ENCODE assay signal across 5 worm cellular contexts in genomic region chrV:19358039-19358438, ce11.
TF ChIP-seq lines count a peak whose summit lies in the region.

No protein-coding gene starts in this region.

TF ChIP-seq in whole organism, L3 larva, 47 proteins besides CTCF, POLR2A, EP300 and RAD21:
- no peak for TF ChIP-seq eor-1 (tag; optimal IDR thresholded peaks at IDR 0.05; lab: Kevin White, UChicago)
- no peak for TF ChIP-seq nhr-67 (tag; optimal IDR thresholded peaks at IDR 0.05; lab: Kevin White, UChicago)
- TF ChIP-seq nhr-23 (tag; optimal IDR thresholded peaks at IDR 0.05; lab: Kevin White, UChicago) = no peak
- TF ChIP-seq nfya-1 (tag; optimal IDR thresholded peaks at IDR 0.05; lab: Kevin White, UChicago; ENCODE audit: insufficient read depth) = peak; percentile 3
- TF ChIP-seq jun-1 (tag; optimal IDR thresholded peaks at IDR 0.05; lab: Kevin White, UChicago) = no peak
- no peak for TF ChIP-seq egl-27 (tag; optimal IDR thresholded peaks at IDR 0.05; lab: Kevin White, UChicago)
- TF ChIP-seq ztf-11 (tag; optimal IDR thresholded peaks at IDR 0.05; lab: Kevin White, UChicago) = no peak
- no peak for TF ChIP-seq unc-39 (tag; optimal IDR thresholded peaks at IDR 0.05; lab: Kevin White, UChicago)
- peak; percentile 37 for TF ChIP-seq lin-39 (tag; optimal IDR thresholded peaks at IDR 0.05; lab: Kevin White, UChicago)

TF ChIP-seq in whole organism, L4 larva, 104 proteins besides CTCF, POLR2A, EP300 and RAD21:
- TF ChIP-seq sdz-12 (GFP tag; optimal IDR thresholded peaks at IDR 0.05; lab: Kevin White, UChicago) = no peak
- TF ChIP-seq dmd-9 (GFP tag; IDR thresholded peaks at IDR 0.05; lab: Robert Waterston, UW) = no peak
- TF ChIP-seq ceh-20 (GFP tag; IDR thresholded peaks at IDR 0.05; lab: Robert Waterston, UW) = peak; percentile 22; the same call in 1 of the 2 replicates

TF ChIP-seq in whole organism, late embryonic, 69 proteins besides CTCF, POLR2A, EP300 and RAD21:
- TF ChIP-seq pag-3 (tag; optimal IDR thresholded peaks at IDR 0.05; lab: Kevin White, UChicago; ENCODE audit: borderline replicate concordance) (peak; percentile 44), nfya-1 (tag; optimal IDR thresholded peaks at IDR 0.05; lab: Kevin White, UChicago) (no peak), unc-42 (tag; optimal IDR thresholded peaks at IDR 0.05; lab: Kevin White, UChicago) (peak; percentile 87), ceh-31 (tag; optimal IDR thresholded peaks at IDR 0.05; lab: Kevin White, UChicago) (peak; percentile 16)

TF ChIP-seq in whole organism, mixed stage, embryonic, 35 proteins besides CTCF, POLR2A, EP300 and RAD21:
- TF ChIP-seq mab-5 (tag; optimal IDR thresholded peaks at IDR 0.05; lab: Kevin White, UChicago) (no peak), zip-8 (tag; optimal IDR thresholded peaks at IDR 0.05; lab: Kevin White, UChicago) (no peak), lin-32 (GFP tag; optimal IDR thresholded peaks at IDR 0.05; lab: Kevin White, UChicago) (no peak), ceh-43 (GFP tag; optimal IDR thresholded peaks at IDR 0.05; lab: Kevin White, UChicago) (no peak), elt-1 (tag; optimal IDR thresholded peaks at IDR 0.05; lab: Kevin White, UChicago; ENCODE audit: borderline replicate concordance, insufficient read depth) (no peak), ztf-11 (tag; optimal IDR thresholded peaks at IDR 0.05; lab: Kevin White, UChicago) (no peak), ces-1 (GFP tag; optimal IDR thresholded peaks at IDR 0.05; lab: Kevin White, UChicago) (peak; percentile 76), ceh-83 (GFP tag; optimal IDR thresholded peaks at IDR 0.05; lab: Kevin White, UChicago) (no peak), hlh-1 (tag; optimal IDR thresholded peaks at IDR 0.05; lab: Kevin White, UChicago) (peak; percentile 44), elt-3 (tag; optimal IDR thresholded peaks at IDR 0.05; lab: Kevin White, UChicago) (no peak), ham-2 (GFP tag; optimal IDR thresholded peaks at IDR 0.05; lab: Kevin White, UChicago) (no peak), unc-39 (tag; optimal IDR thresholded peaks at IDR 0.05; lab: Kevin White, UChicago) (no peak), blmp-1 (tag; optimal IDR thresholded peaks at IDR 0.05; lab: Kevin White, UChicago) (no peak), flh-1 (GFP tag; optimal IDR thresholded peaks at IDR 0.05; lab: Kevin White, UChicago) (no peak)

TF ChIP-seq in whole organism, young adult, 124 proteins besides CTCF, POLR2A, EP300 and RAD21:
- TF ChIP-seq zfh-2 (GFP tag; conservative IDR thresholded peaks at IDR 0.05; lab: Robert Waterston, UW) (0 out of 2 replicates have a peak, but pooled peaks have one; percentile 39), lir-1 (GFP tag; conservative IDR thresholded peaks at IDR 0.05; lab: Robert Waterston, UW) (no peak)
